Worm (Caenorhabditis elegans): ENCODE results near the gene cpi-1.

Gene cpi-1

DNA sequence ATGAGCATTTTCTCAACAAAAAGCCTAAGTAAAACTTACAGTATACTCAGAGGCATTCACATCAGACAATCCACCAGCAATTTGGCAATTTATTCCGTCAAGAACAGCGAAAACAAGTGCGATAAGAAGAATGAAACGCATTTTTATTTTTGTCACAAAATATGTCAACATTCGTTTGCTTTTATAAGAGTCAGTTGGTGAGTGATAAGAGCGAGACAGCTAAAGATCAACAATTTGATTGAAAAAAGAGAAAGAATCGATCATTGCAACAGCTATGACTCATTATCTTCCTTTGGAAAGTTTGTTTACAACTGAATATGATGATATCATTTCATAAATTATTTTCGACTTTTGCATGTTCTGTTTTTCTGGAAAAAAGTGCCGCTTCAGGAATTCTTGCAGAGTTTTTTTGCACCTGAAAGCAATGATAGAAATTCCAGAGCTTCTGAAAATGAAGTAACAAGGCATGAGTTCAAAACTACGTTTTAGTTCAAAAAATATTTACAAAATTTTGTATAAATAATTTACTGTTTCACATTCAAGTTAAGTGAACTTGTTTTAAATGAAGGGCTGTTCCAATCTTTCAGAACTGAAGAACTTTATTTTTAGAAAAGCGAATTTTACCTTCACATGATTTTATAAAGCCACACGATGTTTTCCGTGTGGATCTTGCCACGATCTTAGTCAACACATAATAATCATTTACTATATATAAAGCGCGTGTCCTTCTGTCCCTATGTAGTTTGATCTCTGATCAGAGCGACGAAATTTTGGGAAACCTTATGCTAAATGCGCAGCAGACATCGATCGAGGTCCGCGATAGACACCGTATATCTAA is at the start of gene cpi-1:
TSS of gene cpi-1 (minus strand) at position 204 of the 838 bp plus-strand sequence.
- TF ChIP-seq mab-5 (tag; optimal IDR thresholded peaks at IDR 0.05) = no peak
- no peak for TF ChIP-seq unc-62 (GFP tag; optimal IDR thresholded peaks at IDR 0.05)
- no peak for TF ChIP-seq ham-2 (GFP tag; optimal IDR thresholded peaks at IDR 0.05)

DNA sequence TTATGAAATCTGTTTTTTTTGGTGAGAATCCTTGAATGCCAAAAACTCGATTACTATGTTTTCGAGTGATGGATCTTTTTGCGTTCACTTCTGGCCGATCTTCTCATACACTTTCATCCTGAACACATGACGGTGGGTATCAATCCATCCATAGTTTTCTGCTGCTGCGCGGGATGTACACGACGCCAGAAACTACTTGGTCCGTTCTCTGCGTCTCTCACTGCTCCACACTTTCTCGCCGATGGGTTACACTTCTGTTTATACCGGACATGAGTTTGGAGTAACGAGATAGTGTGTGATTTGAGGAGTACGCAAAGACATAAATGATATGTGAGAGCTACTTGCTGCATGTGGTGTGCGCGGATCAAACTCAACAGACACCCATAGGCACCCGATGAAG is 47.2 kb upstream of the cpi-1 start:
- peak; percentile 34 for TF ChIP-seq unc-120 (tag; optimal IDR thresholded peaks at IDR 0.05; ENCODE audit: poor library complexity, severe bottlenecking)
- TF ChIP-seq hlh-1 (tag; optimal IDR thresholded peaks at IDR 0.05) = peak; percentile 91
- no peak for TF ChIP-seq ceh-39 (tag; optimal IDR thresholded peaks at IDR 0.05)
- no peak for TF ChIP-seq unc-39 (tag; optimal IDR thresholded peaks at IDR 0.05)
- peak; percentile 41 for TF ChIP-seq unc-62 (GFP tag; optimal IDR thresholded peaks at IDR 0.05)

ce11 chrIV:6135592-6135991 is 42.1 kb upstream of the cpi-1 start:
- TF ChIP-seq unc-62 (GFP tag; optimal IDR thresholded peaks at IDR 0.05) (peak; percentile 65), unc-120 (tag; optimal IDR thresholded peaks at IDR 0.05; ENCODE audit: poor library complexity, severe bottlenecking) (peak; percentile 65), sptf-1 (tag; optimal IDR thresholded peaks at IDR 0.05) (no peak), hlh-1 (tag; optimal IDR thresholded peaks at IDR 0.05) (peak; percentile 97), nhr-12 (tag; optimal IDR thresholded peaks at IDR 0.05) (no peak)

DNA sequence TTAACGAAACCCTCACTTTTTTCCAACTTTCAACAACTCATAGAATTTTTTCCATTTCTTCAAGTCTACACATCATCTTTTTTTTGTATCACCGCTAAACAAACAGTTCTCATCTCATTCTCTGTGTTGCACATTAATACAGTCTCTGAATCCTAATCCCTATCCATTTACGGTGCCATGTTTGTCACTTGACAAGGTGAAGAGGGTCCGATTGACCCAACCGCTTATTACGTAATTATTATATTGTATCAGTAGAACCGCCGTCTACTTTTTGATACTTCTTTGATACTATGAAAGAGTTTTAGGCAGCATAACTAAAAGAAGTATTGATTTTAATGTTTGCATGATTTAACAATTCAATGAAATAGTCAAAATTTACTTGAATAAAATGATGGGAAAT is 41.2 kb upstream of the cpi-1 start:
- no peak for TF ChIP-seq drap-1 (GFP tag; optimal IDR thresholded peaks at IDR 0.05)
- TF ChIP-seq M03D4.4 (tag; optimal IDR thresholded peaks at IDR 0.05) = no peak
- TF ChIP-seq zip-8 (tag; optimal IDR thresholded peaks at IDR 0.05) = peak; percentile 3
- peak; percentile 93 for TF ChIP-seq nhr-2 (tag; optimal IDR thresholded peaks at IDR 0.05)

ce11 chrIV:6130437-6130836 is 37.0 kb upstream of the cpi-1 start:
- TF ChIP-seq lin-13 (tag; optimal IDR thresholded peaks at IDR 0.05) (no peak), nhr-12 (tag; optimal IDR thresholded peaks at IDR 0.05) (no peak), cnd-1 (tag; optimal IDR thresholded peaks at IDR 0.05) (no peak), lsy-2 (tag; optimal IDR thresholded peaks at IDR 0.05) (no peak)

- TF ChIP-seq hlh-1 (tag; optimal IDR thresholded peaks at IDR 0.05) = no peak
- TF ChIP-seq tbx-8 (GFP tag; optimal IDR thresholded peaks at IDR 0.05) = no peak
- no peak for TF ChIP-seq ceh-83 (GFP tag; optimal IDR thresholded peaks at IDR 0.05)
- TF ChIP-seq unc-62 (GFP tag; optimal IDR thresholded peaks at IDR 0.05) = no peak
- no peak for TF ChIP-seq nhr-28 (tag; optimal IDR thresholded peaks at IDR 0.05)
- TF ChIP-seq blmp-1 (tag; optimal IDR thresholded peaks at IDR 0.05) = no peak
- no peak for TF ChIP-seq M03D4.4 (tag; optimal IDR thresholded peaks at IDR 0.05)
- no peak for TF ChIP-seq bed-3 (GFP tag; optimal IDR thresholded peaks at IDR 0.05)
- TF ChIP-seq nhr-2 (tag; optimal IDR thresholded peaks at IDR 0.05) = no peak
- TF ChIP-seq drap-1 (GFP tag; optimal IDR thresholded peaks at IDR 0.05) = no peak
- no peak for TF ChIP-seq flh-1 (GFP tag; optimal IDR thresholded peaks at IDR 0.05)
Observed at ce11 chrIV:6127252-6127930, 33.9 kb upstream of the cpi-1 start, which contains the start of gene M03D4.4. Gene M03D4.4, minus strand, starts transcription at chrIV:6127302.

DNA sequence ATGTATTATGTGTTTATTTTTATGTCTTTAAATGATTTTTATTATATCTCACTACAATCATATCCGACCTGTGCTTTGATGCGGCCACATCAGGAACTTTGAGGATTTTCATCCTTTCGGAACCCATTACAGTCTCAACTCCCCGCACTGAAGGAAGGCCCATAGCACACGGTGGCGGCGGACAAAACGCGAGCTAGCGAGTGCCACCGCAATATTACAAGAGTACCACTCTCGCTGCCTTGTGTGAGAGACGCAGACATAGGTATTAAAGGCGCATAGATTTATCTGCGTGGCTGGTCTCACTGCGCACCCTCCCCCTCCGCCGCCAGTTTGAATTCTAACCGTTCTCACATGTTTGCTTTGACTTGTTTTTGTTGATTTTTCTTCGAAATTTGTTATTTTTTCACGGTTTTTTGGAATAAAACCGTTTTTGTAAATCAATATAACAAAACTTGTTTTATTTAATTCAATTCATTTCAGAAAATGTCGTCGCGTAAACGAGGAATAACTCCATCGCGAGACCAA is 24.3 kb upstream of the cpi-1 start, which contains the start of gene zen-4:
TSS of gene zen-4 (plus strand) at position 475 of the 525 bp plus-strand sequence.
- TF ChIP-seq lin-13 (tag; optimal IDR thresholded peaks at IDR 0.05) (peak; percentile 93), ztf-11 (tag; optimal IDR thresholded peaks at IDR 0.05) (peak; percentile 10), pha-4 (tag; optimal IDR thresholded peaks at IDR 0.05) (peak; percentile 56), tbx-8 (GFP tag; optimal IDR thresholded peaks at IDR 0.05) (no peak), drap-1 (GFP tag; optimal IDR thresholded peaks at IDR 0.05) (peak; percentile 37), lsy-2 (tag; optimal IDR thresholded peaks at IDR 0.05) (peak; percentile 35), ham-2 (GFP tag; optimal IDR thresholded peaks at IDR 0.05) (peak; percentile 19), cnd-1 (tag; optimal IDR thresholded peaks at IDR 0.05) (peak; percentile 44), snpc-4 (tag; optimal IDR thresholded peaks at IDR 0.05) (no peak), hlh-1 (tag; optimal IDR thresholded peaks at IDR 0.05) (no peak), sptf-1 (tag; optimal IDR thresholded peaks at IDR 0.05) (no peak), mep-1 (tag; optimal IDR thresholded peaks at IDR 0.05) (peak; percentile 72), ceh-39 (tag; optimal IDR thresholded peaks at IDR 0.05) (peak; percentile 57), sem-2 (GFP tag; optimal IDR thresholded peaks at IDR 0.05) (no peak)
